Fruit fly (Drosophila melanogaster) whole organism, embryonic: ENCODE data around the gene CG31743.

ENCODE experiments used
- Bdp1 ChIP-seq: fragments of 200-800 bp; sonication (Bioruptor generic); optimal IDR thresholded peaks from 3 replicates; lab custom pipeline; 2016; ENCODE audit warnings: missing biosample characterization, missing genetic modification characterization
- Bgb ChIP-seq: fragments of 200-800 bp; sonication (Bioruptor generic); IDR thresholded peaks from 2 replicates; pipeline ENCODE4 v1.3.6; 2022; ENCODE audit warnings: missing biosample characterization, missing genetic modification characterization; ENCODE audit not compliant: partially characterized antibody
- CG14014 ChIP-seq: fragments of 200-800 bp; sonication (Bioruptor generic); IDR thresholded peaks from 2 replicates; pipeline ENCODE4 v1.3.6; 2022; ENCODE audit warnings: missing biosample characterization, missing genetic modification characterization
- CG17568 ChIP-seq: fragments of 200-800 bp; sonication (Bioruptor generic); optimal IDR thresholded peaks from 2 replicates; lab custom pipeline; 2018; ENCODE audit warnings: missing biosample characterization, mild to moderate bottlenecking, missing genetic modification characterization, moderate library complexity
- CG9609 ChIP-seq: fragments of 200-800 bp; sonication (Bioruptor generic); optimal IDR thresholded peaks from 3 replicates; lab custom pipeline; 2016; ENCODE audit warnings: missing biosample characterization, missing genetic modification characterization
- Eip74EF ChIP-seq, 2 experiments: fragments of 200-800 bp in 1 of 2; fragments of >200 bp in 1 of 2; sonication (Bioruptor generic) in 1 of 2; optimal IDR thresholded peaks; 2 replicates each; lab custom pipeline; 2017 to 2019; ENCODE audit warnings: missing biosample characterization in 2 of 2, missing genetic modification characterization in 2 of 2, mild to moderate bottlenecking in 1 of 2, moderate library complexity in 1 of 2
- bigmax ChIP-seq: fragments of 200-800 bp; sonication (Bioruptor generic); optimal IDR thresholded peaks from 2 replicates; lab custom pipeline; 2018; ENCODE audit warnings: missing biosample characterization, mild to moderate bottlenecking, missing genetic modification characterization
- gsb-n ChIP-seq: fragments of 200-800 bp; sonication (Bioruptor generic); optimal IDR thresholded peaks from 3 replicates; lab custom pipeline; 2018; ENCODE audit warnings: missing biosample characterization, mild to moderate bottlenecking, missing genetic modification characterization
- h ChIP-seq: fragments of >200 bp; optimal IDR thresholded peaks from 2 replicates; lab custom pipeline; 2017
- rib ChIP-seq: fragments of 200-800 bp; sonication (Bioruptor generic); IDR thresholded peaks from 2 replicates; pipeline ENCODE4 v1.3.6; 2022; ENCODE audit warnings: missing biosample characterization, missing genetic modification characterization
- yki ChIP-seq: fragments of >200 bp; optimal IDR thresholded peaks from 3 replicates; lab custom pipeline; 2018

DNA sequence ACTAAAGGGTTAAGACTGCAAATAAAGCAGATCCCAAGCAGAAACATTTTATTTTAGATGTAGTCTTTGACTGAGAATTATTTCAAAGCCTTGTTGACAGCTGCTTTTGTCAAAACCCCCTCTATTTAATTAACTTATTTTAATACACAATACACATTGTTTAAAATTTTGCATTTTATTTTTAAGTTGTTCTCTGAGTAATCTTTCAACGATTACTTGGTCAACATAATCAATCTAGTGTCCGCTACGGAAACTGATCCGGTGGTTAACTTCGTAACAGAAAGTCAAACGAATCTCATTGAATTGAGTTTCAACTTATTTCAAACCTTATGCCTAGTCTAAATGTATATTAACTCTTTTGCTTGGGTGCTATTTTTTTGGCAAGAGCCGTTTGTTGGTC, 21.1 kb downstream of the CG31743 start, which contains the start of gene CG31805:
- TF ChIP-seq Eip74EF (GFP tag; optimal IDR thresholded peaks at IDR 0.05; lab: Kevin White, UChicago) (no peak), Bgb (no peak), CG9609 (GFP tag; lab: Kevin White, UChicago) (no peak), rib (GFP tag; lab: Robert Waterston, UW) (no peak), Bdp1 (GFP tag; lab: Kevin White, UChicago) (no peak), gsb-n (tag; lab: Kevin White, UChicago) (no peak), h (no peak), CG14014 (GFP tag; lab: Robert Waterston, UW) (no peak), CG17568 (GFP tag; lab: Kevin White, UChicago) (no peak), bigmax (GFP tag; lab: Kevin White, UChicago) (no peak), yki (lab: Kevin White, UChicago) (no peak)
